Fruit fly (Drosophila melanogaster): ENCODE measurements around the gene CG12708.

dm6 chrX:15643922-15644321, 31.4 kb upstream of the CG12708 start, which contains the start of gene CG8117:
- TF ChIP-seq CG2678 (tag; optimal IDR thresholded peaks at IDR 0.05) (no peak), gcm2 (GFP tag; optimal IDR thresholded peaks at IDR 0.05) (no peak)
